Fruit fly (Drosophila melanogaster) whole organism, embryonic: Measurements from ENCODE around the gene CG7191.
A peak's percentile ranks its signal among the peaks of the same experiment; 100 is the strongest.

Experiments
- Adf1 ChIP-seq: fragments of 200-800 bp; sonication (Bioruptor generic); IDR thresholded peaks from 2 replicates; pipeline ENCODE4 v1.3.6; 2022; ENCODE audit warnings: missing biosample characterization, missing genetic modification characterization
- Aef1 ChIP-seq: fragments of 200-800 bp; sonication (Bioruptor generic); IDR thresholded peaks from 3 replicates; pipeline ENCODE4 v1.3.6; 2022; ENCODE audit warnings: missing biosample characterization, missing genetic modification characterization
- B-H1 ChIP-seq: fragments of 200-800 bp; sonication (Bioruptor generic); IDR thresholded peaks from 3 replicates; pipeline ENCODE4 v1.3.6; 2022; ENCODE audit warnings: missing biosample characterization, missing genetic modification characterization
- B-H2 ChIP-seq: fragments of 200-800 bp; sonication (Bioruptor generic); optimal IDR thresholded peaks from 2 replicates; lab custom pipeline; 2018; ENCODE audit warnings: missing biosample characterization, mild to moderate bottlenecking, missing genetic modification characterization
- Bdp1 ChIP-seq: fragments of 200-800 bp; sonication (Bioruptor generic); optimal IDR thresholded peaks from 3 replicates; lab custom pipeline; 2016; ENCODE audit warnings: missing biosample characterization, missing genetic modification characterization
- BtbVII ChIP-seq: fragments of 200-800 bp; sonication (Bioruptor generic); optimal IDR thresholded peaks from 3 replicates; lab custom pipeline; 2017; ENCODE audit warnings: missing biosample characterization, mild to moderate bottlenecking, missing genetic modification characterization
- CG11093 ChIP-seq: fragments of 200-800 bp; sonication (Bioruptor generic); IDR thresholded peaks from 3 replicates; pipeline ENCODE4 v1.3.6; 2022; ENCODE audit warnings: missing biosample characterization, missing genetic modification characterization
- CG12071 ChIP-seq: fragments of 200-800 bp; sonication (Bioruptor generic); optimal IDR thresholded peaks from 3 replicates; lab custom pipeline; 2018; ENCODE audit warnings: missing biosample characterization, mild to moderate bottlenecking, missing genetic modification characterization
- CG13424 ChIP-seq: fragments of 200-800 bp; sonication (Bioruptor generic); optimal IDR thresholded peaks from 2 replicates; lab custom pipeline; 2019; ENCODE audit warnings: missing biosample characterization, mild to moderate bottlenecking, missing genetic modification characterization, moderate library complexity
- CG13775 ChIP-seq: fragments of 200-800 bp; sonication (Bioruptor generic); optimal IDR thresholded peaks from 3 replicates; lab custom pipeline; 2017; ENCODE audit warnings: missing biosample characterization, mild to moderate bottlenecking, missing genetic modification characterization
- CG15269 ChIP-seq: fragments of 200-800 bp; sonication (Bioruptor generic); optimal IDR thresholded peaks from 2 replicates; lab custom pipeline; 2018; ENCODE audit warnings: missing biosample characterization, mild to moderate bottlenecking, missing genetic modification characterization, moderate library complexity
- CG16779 ChIP-seq: fragments of 200-800 bp; sonication (Bioruptor generic); IDR thresholded peaks from 2 replicates; pipeline ENCODE4 v1.3.6; 2022; ENCODE audit warnings: missing biosample characterization, missing genetic modification characterization
- CG2202 ChIP-seq: fragments of 200-800 bp; sonication (Bioruptor generic); optimal IDR thresholded peaks from 2 replicates; lab custom pipeline; 2018; ENCODE audit warnings: missing biosample characterization, mild to moderate bottlenecking, missing genetic modification characterization
- CG30403 ChIP-seq: fragments of 200-800 bp; sonication (Bioruptor generic); optimal IDR thresholded peaks from 3 replicates; lab custom pipeline; 2016; ENCODE audit warnings: missing biosample characterization, missing genetic modification characterization
- CG3726 ChIP-seq: fragments of 200-800 bp; sonication (Bioruptor generic); IDR thresholded peaks from 3 replicates; pipeline ENCODE4, ENCODE4 v1.3.6; 2022; ENCODE audit warnings: missing biosample characterization, missing genetic modification characterization
- CG4404 ChIP-seq: fragments of 200-800 bp; sonication (Bioruptor generic); IDR thresholded peaks from 2 replicates; pipeline ENCODE4 v1.3.6; 2022; ENCODE audit warnings: missing biosample characterization, missing genetic modification characterization
- CG6254 ChIP-seq: fragments of 200-800 bp; sonication (Bioruptor generic); optimal IDR thresholded peaks from 3 replicates; lab custom pipeline; 2017; ENCODE audit warnings: mild to moderate bottlenecking, missing biosample characterization, missing genetic modification reagents, missing genetic modification characterization
- CG6654 ChIP-seq: fragments of 200-800 bp; sonication (Bioruptor generic); optimal IDR thresholded peaks from 2 replicates; lab custom pipeline; 2017; ENCODE audit warnings: missing biosample characterization, mild to moderate bottlenecking, missing genetic modification characterization
- CG6689 ChIP-seq: fragments of 200-800 bp; sonication (Bioruptor generic); IDR thresholded peaks from 2 replicates; pipeline ENCODE4 v1.3.6; 2022; ENCODE audit warnings: missing biosample characterization, missing genetic modification characterization
- CG7556 ChIP-seq: fragments of 200-800 bp; sonication (Bioruptor generic); optimal IDR thresholded peaks from 2 replicates; lab custom pipeline; 2017; ENCODE audit warnings: missing biosample characterization, mild to moderate bottlenecking, missing genetic modification characterization
- CG9797 ChIP-seq: fragments of 200-800 bp; sonication (Bioruptor generic); optimal IDR thresholded peaks from 3 replicates; lab custom pipeline; 2018; ENCODE audit warnings: missing biosample characterization, mild to moderate bottlenecking, missing genetic modification characterization
- CG9876 ChIP-seq: fragments of 200-800 bp; sonication (Bioruptor generic); optimal IDR thresholded peaks from 2 replicates; lab custom pipeline; 2016; ENCODE audit warnings: missing biosample characterization, missing genetic modification characterization
- Eip74EF ChIP-seq, 2 experiments: fragments of 200-800 bp in 1 of 2; fragments of >200 bp in 1 of 2; sonication (Bioruptor generic) in 1 of 2; optimal IDR thresholded peaks; 2 replicates each; lab custom pipeline; 2017 to 2019; ENCODE audit warnings: missing biosample characterization in 2 of 2, missing genetic modification characterization in 2 of 2, mild to moderate bottlenecking in 1 of 2, moderate library complexity in 1 of 2
- Ets65A ChIP-seq: fragments of 200-800 bp; sonication (Bioruptor generic); peaks from one replicate; lab custom pipeline; 2016; ENCODE audit warnings: missing biosample characterization, missing genetic modification characterization
- HLH3B ChIP-seq: fragments of 200-800 bp; sonication (Bioruptor generic); IDR thresholded peaks from 2 replicates; pipeline ENCODE4 v1.3.6; 2022; ENCODE audit warnings: missing biosample characterization, missing genetic modification characterization
- Hey ChIP-seq: fragments of 200-800 bp; sonication (Bioruptor generic); optimal IDR thresholded peaks from 3 replicates; lab custom pipeline; 2018; ENCODE audit warnings: missing biosample characterization, mild to moderate bottlenecking, missing genetic modification characterization
- Hr39 ChIP-seq: fragments of >200 bp; optimal IDR thresholded peaks from 2 replicates; lab custom pipeline; 2017
- Jarid2 ChIP-seq: fragments of 200-800 bp; sonication (Bioruptor generic); optimal IDR thresholded peaks from 3 replicates; lab custom pipeline; 2017; ENCODE audit warnings: mild to moderate bottlenecking, missing biosample characterization, missing genetic modification reagents, missing genetic modification characterization
- Neu2 ChIP-seq: fragments of 200-800 bp; sonication (Bioruptor generic); optimal IDR thresholded peaks from 3 replicates; lab custom pipeline; 2016; ENCODE audit warnings: missing biosample characterization, missing genetic modification characterization, borderline replicate concordance
- Nf-YB ChIP-seq: fragments of 200-800 bp; sonication (Bioruptor generic); optimal IDR thresholded peaks from 3 replicates; lab custom pipeline; 2019; ENCODE audit warnings: missing biosample characterization, mild to moderate bottlenecking, missing genetic modification characterization, moderate library complexity
- Pdp1 ChIP-seq, 2 experiments: fragments of 200-800 bp; sonication (Bioruptor generic); optimal IDR thresholded peaks; 3 replicates each; lab custom pipeline; 2016; ENCODE audit warnings: missing biosample characterization in 2 of 2, missing genetic modification characterization in 2 of 2, mild to moderate bottlenecking in 1 of 2, moderate library complexity in 1 of 2
- Rx ChIP-seq: fragments of 200-800 bp; sonication (Bioruptor generic); IDR thresholded peaks from 2 replicates; pipeline ENCODE4 v1.3.6; 2022; ENCODE audit warnings: missing biosample characterization, missing genetic modification characterization
- Sry-δ ChIP-seq: fragments of 200-800 bp; sonication (Bioruptor generic); optimal IDR thresholded peaks from 2 replicates; lab custom pipeline; 2016; ENCODE audit warnings: missing biosample characterization, missing genetic modification characterization
- bab2 ChIP-seq: fragments of 200-800 bp; sonication (Bioruptor generic); optimal IDR thresholded peaks from 2 replicates; lab custom pipeline; 2016; ENCODE audit warnings: missing biosample characterization, missing genetic modification characterization
- bcd ChIP-seq: fragments of 200-800 bp; sonication (Bioruptor generic); optimal IDR thresholded peaks from 2 replicates; lab custom pipeline; 2017; ENCODE audit warnings: missing biosample characterization, mild to moderate bottlenecking, missing genetic modification characterization
- bigmax ChIP-seq: fragments of 200-800 bp; sonication (Bioruptor generic); optimal IDR thresholded peaks from 2 replicates; lab custom pipeline; 2018; ENCODE audit warnings: missing biosample characterization, mild to moderate bottlenecking, missing genetic modification characterization
- cas ChIP-seq: fragments of 200-800 bp; sonication (Bioruptor generic); IDR thresholded peaks from 2 replicates; pipeline ENCODE4 v1.3.6; 2022; ENCODE audit warnings: missing biosample characterization, missing genetic modification characterization
- chif ChIP-seq, 2 experiments: fragments of 200-800 bp; sonication (Bioruptor generic); optimal IDR thresholded peaks; 3 replicates each; lab custom pipeline; 2016; ENCODE audit warnings: missing biosample characterization in 2 of 2, missing genetic modification characterization in 2 of 2
- crc ChIP-seq: fragments of 200-800 bp; sonication (Bioruptor generic); optimal IDR thresholded peaks from 2 replicates; lab custom pipeline; 2016; ENCODE audit warnings: missing biosample characterization, missing genetic modification characterization
- dmrt99B ChIP-seq: fragments of 200-800 bp; sonication (Bioruptor generic); optimal IDR thresholded peaks from 2 replicates; lab custom pipeline; 2018; ENCODE audit warnings: missing biosample characterization, mild to moderate bottlenecking, missing genetic modification characterization, moderate library complexity
- gce ChIP-seq: fragments of 200-800 bp; sonication (Bioruptor generic); IDR thresholded peaks from 3 replicates; pipeline ENCODE4 v1.3.6; 2022; ENCODE audit warnings: missing biosample characterization, missing genetic modification characterization
- nmo ChIP-seq: fragments of 200-800 bp; sonication (Bioruptor generic); optimal IDR thresholded peaks from 2 replicates; lab custom pipeline; 2018; ENCODE audit warnings: missing biosample characterization, mild to moderate bottlenecking, missing genetic modification characterization, moderate library complexity
- nom ChIP-seq: fragments of 200-800 bp; sonication (Bioruptor generic); optimal IDR thresholded peaks from 2 replicates; lab custom pipeline; 2017; ENCODE audit warnings: missing biosample characterization, missing genetic modification characterization, mild to moderate bottlenecking, moderate library complexity, missing genetic modification reagents
- pb ChIP-seq: fragments of 200-800 bp; sonication (Bioruptor generic); optimal IDR thresholded peaks from 3 replicates; lab custom pipeline; 2016; ENCODE audit warnings: missing biosample characterization, missing genetic modification characterization
- phol ChIP-seq: fragments of 200-800 bp; sonication (Bioruptor generic); optimal IDR thresholded peaks from 3 replicates; lab custom pipeline; 2018; ENCODE audit warnings: missing biosample characterization, mild to moderate bottlenecking, missing genetic modification characterization, moderate library complexity
- pzg ChIP-seq: fragments of 200-800 bp; sonication (Bioruptor generic); optimal IDR thresholded peaks from 3 replicates; lab custom pipeline; 2018; ENCODE audit warnings: missing biosample characterization, mild to moderate bottlenecking, missing genetic modification characterization, moderate library complexity
- sob ChIP-seq: fragments of 200-800 bp; sonication (Bioruptor generic); IDR thresholded peaks from 2 replicates; pipeline ENCODE4 v1.3.6; 2022; ENCODE audit warnings: missing biosample characterization, missing genetic modification characterization
- sug ChIP-seq: fragments of 200-800 bp; optimal IDR thresholded peaks from 2 replicates; lab custom pipeline; 2019; ENCODE audit warnings: missing biosample characterization, mild to moderate bottlenecking, missing genetic modification characterization, moderate library complexity
- usp ChIP-seq: fragments of >200 bp; optimal IDR thresholded peaks from 2 replicates; lab custom pipeline; 2017; ENCODE audit warnings: missing biosample characterization, missing genetic modification characterization
- vnd ChIP-seq: fragments of 200-800 bp; sonication (Bioruptor generic); IDR thresholded peaks from 3 replicates; pipeline ENCODE4 v1.3.6; 2022; ENCODE audit warnings: missing biosample characterization, missing genetic modification characterization; ENCODE audit not compliant: partially characterized antibody
- yki ChIP-seq: fragments of >200 bp; optimal IDR thresholded peaks from 3 replicates; lab custom pipeline; 2018
- zfh2 ChIP-seq: fragments of 200-800 bp; sonication (Bioruptor generic); optimal IDR thresholded peaks from 2 replicates; lab custom pipeline; 2016; ENCODE audit warnings: missing biosample characterization, missing genetic modification characterization

The CG7191 gene

DNA sequence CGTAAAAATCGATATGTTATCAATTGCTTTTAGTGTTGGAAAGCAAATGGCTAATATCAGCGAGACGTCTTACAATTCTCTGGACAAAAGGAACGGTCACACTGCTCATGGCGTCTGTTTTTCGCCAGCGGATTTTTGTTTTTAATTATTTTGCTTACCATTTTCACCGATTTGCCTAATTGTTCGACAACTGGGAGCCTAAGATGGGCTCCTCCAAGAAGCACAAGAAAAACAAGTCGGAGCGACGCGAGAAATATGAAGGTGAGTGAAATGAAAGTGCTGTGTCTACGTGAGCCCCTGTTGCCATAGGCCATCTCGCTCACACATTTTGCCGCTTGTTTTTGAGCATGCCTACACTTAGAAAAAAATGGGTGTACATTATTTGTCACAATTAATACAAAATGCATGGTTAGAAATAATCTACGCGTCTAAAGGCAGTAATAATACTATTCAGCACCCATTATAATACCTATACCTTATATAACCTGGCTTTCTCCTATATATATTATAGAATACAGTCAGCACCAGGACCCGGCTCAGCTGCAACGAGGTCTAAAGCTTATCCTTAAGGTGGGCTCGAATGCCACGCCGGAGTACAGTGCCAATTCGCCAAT lies 15.5 kb downstream of the CG7191 start, which contains the start of gene Brd7-9 (continued):
- TF ChIP-seq CG30403 (GFP tag; lab: Kevin White, UChicago): peak; percentile 70
- peak; percentile 56 for TF ChIP-seq nmo (GFP tag; lab: Kevin White, UChicago)
- TF ChIP-seq cas (GFP tag; lab: Robert Waterston, UW): peak; percentile 59
- no peak for TF ChIP-seq B-H2 (GFP tag; lab: Kevin White, UChicago)
- TF ChIP-seq Jarid2: peak; percentile 12
- no peak for TF ChIP-seq yki
- peak; percentile 77 for TF ChIP-seq B-H1 (GFP tag; lab: Robert Waterston, UW)
- TF ChIP-seq CG9876 (GFP tag; lab: Kevin White, UChicago): no peak
- peak; percentile 38 for TF ChIP-seq Sry-δ
- TF ChIP-seq bcd (GFP tag; lab: Kevin White, UChicago): peak; percentile 67
- TF ChIP-seq gce (GFP tag; lab: Robert Waterston, UW): peak; percentile 70; the same call in 1 of the 3 replicates
- TF ChIP-seq Aef1 (GFP tag; lab: Robert Waterston, UW): peak; percentile 60
- peak; percentile 18 for TF ChIP-seq CG6654 (GFP tag; lab: Kevin White, UChicago)
- peak; percentile 81 for TF ChIP-seq BtbVII (GFP tag; lab: Kevin White, UChicago)
- peak; percentile 70 for TF ChIP-seq bab2 (GFP tag; lab: Kevin White, UChicago)
- TF ChIP-seq bigmax (GFP tag; lab: Kevin White, UChicago): no peak
- TF ChIP-seq phol: peak; percentile 67
- peak; percentile 72; the same call in 1 of the 3 replicates for TF ChIP-seq CG3726 (GFP tag; lab: Robert Waterston, UW)
- peak; percentile 61 for TF ChIP-seq pzg (GFP tag; lab: Kevin White, UChicago)
- no peak for TF ChIP-seq zfh2 (GFP tag; lab: Kevin White, UChicago)
- peak; percentile 89 for TF ChIP-seq Ets65A (GFP tag; lab: Kevin White, UChicago)
- TF ChIP-seq CG2202 (tag; lab: Kevin White, UChicago): peak; percentile 55
- peak; percentile 73 for TF ChIP-seq CG9797 (GFP tag; lab: Kevin White, UChicago)
- TF ChIP-seq Adf1 (GFP tag; lab: Robert Waterston, UW): peak; percentile 39; the same call in 1 of the 2 replicates
- TF ChIP-seq Hey (tag; lab: Kevin White, UChicago): no peak
- TF ChIP-seq Hr39 (lab: Kevin White, UChicago): no peak
- TF ChIP-seq sob (GFP tag; lab: Robert Waterston, UW): peak; percentile 79
- TF ChIP-seq CG13775 (GFP tag; lab: Kevin White, UChicago): peak; percentile 70
- peak; percentile 54 for TF ChIP-seq CG13424 (tag; lab: Kevin White, UChicago)
- no peak for TF ChIP-seq usp
- TF ChIP-seq CG7556: peak; percentile 78
- peak; percentile 79 for TF ChIP-seq dmrt99B (tag; lab: Kevin White, UChicago)
- TF ChIP-seq CG15269: peak; percentile 74
- TF ChIP-seq Neu2 (GFP tag; lab: Kevin White, UChicago): no peak
- TF ChIP-seq CG11093: peak; percentile 59; the same call in 1 of the 3 replicates
- peak; percentile 74 for TF ChIP-seq CG6254 (GFP tag; lab: Kevin White, UChicago)
- TF ChIP-seq crc (GFP tag; lab: Kevin White, UChicago): no peak
- peak; percentile 65 to 76 for TF ChIP-seq Pdp1 (GFP tag; optimal IDR thresholded peaks at IDR 0.05; lab: Kevin White, UChicago)
- peak; percentile 39 for TF ChIP-seq pb

- TF ChIP-seq Bdp1 (GFP tag; lab: Kevin White, UChicago): no peak
- no peak for TF ChIP-seq CG4404 (GFP tag; lab: Robert Waterston, UW)
- peak; percentile 66 for TF ChIP-seq sug (tag; lab: Kevin White, UChicago)
- no peak for TF ChIP-seq CG6689
- TF ChIP-seq vnd: no peak
- no peak for TF ChIP-seq CG12071 (GFP tag; lab: Kevin White, UChicago)
- TF ChIP-seq CG16779 (GFP tag; lab: Robert Waterston, UW): no peak
- no peak for TF ChIP-seq Nf-YB (GFP tag; lab: Kevin White, UChicago)
- no peak for TF ChIP-seq chif (GFP tag; optimal IDR thresholded peaks at IDR 0.05; lab: Kevin White, UChicago)
- TF ChIP-seq nom (GFP tag; lab: Kevin White, UChicago): peak; percentile 55
- no peak for TF ChIP-seq Rx (GFP tag; lab: Robert Waterston, UW)
- no peak for TF ChIP-seq HLH3B (GFP tag; lab: Robert Waterston, UW)
- TF ChIP-seq Eip74EF (GFP tag; optimal IDR thresholded peaks at IDR 0.05; lab: Kevin White, UChicago): peak in 1 of 2 experiments; percentile 54
Measured at dm6 chr2L:7788952-7789466, 21.6 kb downstream of the CG7191 start.
